Fruit fly (Drosophila melanogaster) whole organism, embryonic: ENCODE results near the gene Or33b.
A peak's percentile ranks its signal among the peaks of the same experiment; 100 is the strongest.

ENCODE experiments used
- Atf6 ChIP-seq: fragments of 200-800 bp; sonication (Bioruptor generic); IDR thresholded peaks from 2 replicates; pipeline ENCODE4 v1.3.6; 2022; ENCODE audit warnings: missing biosample characterization, missing genetic modification characterization
- CG10209 ChIP-seq: fragments of 200-800 bp; sonication (Bioruptor generic); optimal IDR thresholded peaks from 3 replicates; lab custom pipeline; 2017; ENCODE audit warnings: missing biosample characterization, mild to moderate bottlenecking, missing genetic modification characterization, missing genetic modification reagents
- CG10959 ChIP-seq: fragments of 200-800 bp; sonication (Bioruptor generic); IDR thresholded peaks from 2 replicates; pipeline ENCODE4 v1.3.6; 2022; ENCODE audit warnings: missing biosample characterization, missing genetic modification characterization
- CG12236 ChIP-seq: fragments of 200-800 bp; sonication (Bioruptor generic); optimal IDR thresholded peaks from 2 replicates; lab custom pipeline; 2016; ENCODE audit warnings: missing biosample characterization, missing genetic modification characterization
- CG14667 ChIP-seq: fragments of 200-800 bp; sonication (Bioruptor generic); IDR thresholded peaks from 2 replicates; pipeline ENCODE4 v1.3.6; 2022; ENCODE audit warnings: missing biosample characterization, missing genetic modification characterization
- CG15269 ChIP-seq: fragments of 200-800 bp; sonication (Bioruptor generic); optimal IDR thresholded peaks from 2 replicates; lab custom pipeline; 2018; ENCODE audit warnings: missing biosample characterization, mild to moderate bottlenecking, missing genetic modification characterization, moderate library complexity
- CG17912 ChIP-seq: fragments of 200-800 bp; sonication (Bioruptor generic); optimal IDR thresholded peaks from 2 replicates; lab custom pipeline; 2018; ENCODE audit warnings: missing biosample characterization, mild to moderate bottlenecking, missing genetic modification characterization
- CG1792 ChIP-seq: fragments of 200-800 bp; sonication (Bioruptor generic); optimal IDR thresholded peaks from 2 replicates; lab custom pipeline; 2016; ENCODE audit warnings: missing biosample characterization, missing genetic modification characterization
- CG2712 ChIP-seq: fragments of 200-800 bp; optimal IDR thresholded peaks from 3 replicates; lab custom pipeline; 2019; ENCODE audit warnings: missing biosample characterization, mild to moderate bottlenecking, missing genetic modification characterization, moderate library complexity
- CG32532 ChIP-seq: fragments of 200-800 bp; sonication (Bioruptor generic); IDR thresholded peaks from 2 replicates; pipeline ENCODE4 v1.3.6; 2022; ENCODE audit warnings: missing biosample characterization, missing genetic modification characterization
- CG32772 ChIP-seq: fragments of 200-800 bp; sonication (Bioruptor generic); IDR thresholded peaks from 2 replicates; pipeline ENCODE4 v1.3.6; 2022; ENCODE audit warnings: missing biosample characterization, missing genetic modification characterization
- CG42726 ChIP-seq: fragments of 200-800 bp; sonication (Bioruptor generic); IDR thresholded peaks from 2 replicates; pipeline ENCODE4 v1.3.6; 2022; ENCODE audit warnings: missing biosample characterization, missing genetic modification characterization; ENCODE audit not compliant: partially characterized antibody
- CG7839 ChIP-seq: fragments of 200-800 bp; sonication (Bioruptor generic); optimal IDR thresholded peaks from 3 replicates; lab custom pipeline; 2018; ENCODE audit warnings: missing biosample characterization, mild to moderate bottlenecking, missing genetic modification characterization, moderate library complexity
- CG8290 ChIP-seq, 3 experiments: fragments of 200-800 bp; sonication (Bioruptor generic); optimal IDR thresholded peaks; 2 replicates each; lab custom pipeline; 2016 to 2019; ENCODE audit warnings: missing biosample characterization in 3 of 3, missing genetic modification characterization in 3 of 3, mild to moderate bottlenecking in 2 of 3, moderate library complexity in 1 of 3
- Camta ChIP-seq: fragments of 200-800 bp; sonication (Bioruptor generic); optimal IDR thresholded peaks from 2 replicates; lab custom pipeline; 2016; ENCODE audit warnings: missing biosample characterization, missing genetic modification characterization
- D ChIP-seq, 2 experiments: fragments of 200-800 bp in 1 of 2; fragments of >200 bp in 1 of 2; sonication (Bioruptor generic) in 1 of 2; optimal IDR thresholded peaks; 2 replicates in 1 of 2; 3 replicates in 1 of 2; lab custom pipeline; 2017; ENCODE audit warnings: mild to moderate bottlenecking in 1 of 2, missing biosample characterization in 1 of 2, missing genetic modification characterization in 1 of 2, missing genetic modification reagents in 1 of 2
- Elba2 ChIP-seq: fragments of 200-800 bp; sonication (Bioruptor generic); optimal IDR thresholded peaks from 3 replicates; lab custom pipeline; 2016; ENCODE audit warnings: missing biosample characterization, missing genetic modification characterization
- H2.0 ChIP-seq: fragments of 200-800 bp; sonication (Bioruptor generic); IDR thresholded peaks from 2 replicates; pipeline ENCODE4 v1.3.6; 2022; ENCODE audit warnings: missing biosample characterization, missing genetic modification characterization
- HmgD ChIP-seq: fragments of 200-800 bp; sonication (Bioruptor generic); optimal IDR thresholded peaks from 3 replicates; lab custom pipeline; 2016; ENCODE audit warnings: missing biosample characterization, missing genetic modification characterization
- Mad ChIP-seq: fragments of 200-800 bp; sonication (Bioruptor generic); optimal IDR thresholded peaks from 2 replicates; lab custom pipeline; 2016; ENCODE audit warnings: missing biosample characterization, missing genetic modification characterization
- Nf-YC ChIP-seq: fragments of 200-800 bp; optimal IDR thresholded peaks from 3 replicates; lab custom pipeline; 2019; ENCODE audit warnings: missing biosample characterization, mild to moderate bottlenecking, missing genetic modification characterization, moderate library complexity
- Oli ChIP-seq: fragments of 200-800 bp; sonication (Bioruptor generic); optimal IDR thresholded peaks from 2 replicates; lab custom pipeline; 2018; ENCODE audit warnings: missing biosample characterization, mild to moderate bottlenecking, missing genetic modification characterization, moderate library complexity
- Rfx ChIP-seq: fragments of 200-800 bp; sonication (Bioruptor generic); IDR thresholded peaks from 2 replicates; pipeline ENCODE4 v1.3.6; 2022; ENCODE audit warnings: missing biosample characterization, missing genetic modification characterization
- ara ChIP-seq: fragments of 200-800 bp; sonication (Bioruptor generic); IDR thresholded peaks from 2 replicates; pipeline ENCODE4 v1.3.6; 2022; ENCODE audit warnings: missing biosample characterization, missing genetic modification characterization
- chm ChIP-seq: fragments of 200-800 bp; sonication (Bioruptor generic); IDR thresholded peaks from 2 replicates; pipeline ENCODE4 v1.3.6; 2022; ENCODE audit warnings: missing biosample characterization, missing genetic modification characterization
- crp ChIP-seq, 2 experiments: fragments of 200-800 bp; sonication (Bioruptor generic); optimal IDR thresholded peaks; 2 replicates in 1 of 2; 3 replicates in 1 of 2; lab custom pipeline; 2017; ENCODE audit warnings: missing biosample characterization in 2 of 2, missing genetic modification characterization in 2 of 2, mild to moderate bottlenecking in 1 of 2, moderate library complexity in 1 of 2
- dm ChIP-seq: fragments of 200-800 bp; sonication (Bioruptor generic); optimal IDR thresholded peaks from 3 replicates; lab custom pipeline; 2016; ENCODE audit warnings: missing biosample characterization, missing genetic modification characterization
- dmrt11E ChIP-seq: fragments of 200-800 bp; sonication (Bioruptor generic); optimal IDR thresholded peaks from 3 replicates; lab custom pipeline; 2018; ENCODE audit warnings: missing biosample characterization, mild to moderate bottlenecking, missing genetic modification characterization, moderate library complexity
- fd3F ChIP-seq: fragments of 200-800 bp; sonication (Bioruptor generic); optimal IDR thresholded peaks from 2 replicates; lab custom pipeline; 2018; ENCODE audit warnings: missing biosample characterization, mild to moderate bottlenecking, missing genetic modification characterization, moderate library complexity
- fd96Cb ChIP-seq: fragments of 200-800 bp; sonication (Bioruptor generic); optimal IDR thresholded peaks from 2 replicates; lab custom pipeline; 2018; ENCODE audit warnings: missing biosample characterization, mild to moderate bottlenecking, missing genetic modification characterization, moderate library complexity
- grn ChIP-seq: fragments of 200-800 bp; sonication (Bioruptor generic); optimal IDR thresholded peaks from 3 replicates; lab custom pipeline; 2017; ENCODE audit warnings: missing biosample characterization, missing genetic modification characterization
- hth ChIP-seq: fragments of >200 bp; optimal IDR thresholded peaks from 2 replicates; lab custom pipeline; 2017; ENCODE audit warnings: inconsistent platforms
- insv ChIP-seq, 2 experiments: fragments of 200-800 bp; sonication (Bioruptor generic); optimal IDR thresholded peaks; 3 replicates each; lab custom pipeline; 2016 to 2018; ENCODE audit warnings: missing biosample characterization in 2 of 2, missing genetic modification characterization in 2 of 2
- ken ChIP-seq: fragments of 200-800 bp; sonication (Bioruptor generic); IDR thresholded peaks from 3 replicates; pipeline ENCODE4 v1.3.6; 2022; ENCODE audit warnings: missing biosample characterization, missing genetic modification characterization
- kni ChIP-seq: fragments of 200-800 bp; sonication (Bioruptor generic); optimal IDR thresholded peaks from 3 replicates; lab custom pipeline; 2017; ENCODE audit warnings: mild to moderate bottlenecking, missing biosample characterization, missing genetic modification reagents, missing genetic modification characterization
- lilli ChIP-seq: fragments of 200-800 bp; sonication (Bioruptor generic); optimal IDR thresholded peaks from 3 replicates; lab custom pipeline; 2016; ENCODE audit warnings: missing biosample characterization, missing genetic modification characterization
- mam ChIP-seq: fragments of 200-800 bp; sonication (Bioruptor generic); optimal IDR thresholded peaks from 3 replicates; lab custom pipeline; 2016; ENCODE audit warnings: missing biosample characterization, missing genetic modification characterization
- pfk ChIP-seq: fragments of 200-800 bp; sonication (Bioruptor generic); optimal IDR thresholded peaks from 2 replicates; lab custom pipeline; 2018; ENCODE audit warnings: missing biosample characterization, mild to moderate bottlenecking, missing genetic modification characterization, moderate library complexity
- pzg ChIP-seq: fragments of 200-800 bp; sonication (Bioruptor generic); optimal IDR thresholded peaks from 3 replicates; lab custom pipeline; 2018; ENCODE audit warnings: missing biosample characterization, mild to moderate bottlenecking, missing genetic modification characterization, moderate library complexity
- ro ChIP-seq: fragments of 200-800 bp; sonication (Bioruptor generic); IDR thresholded peaks from 2 replicates; pipeline ENCODE4 v1.3.6; 2022; ENCODE audit warnings: missing biosample characterization, missing genetic modification characterization
- sima ChIP-seq: fragments of 200-800 bp; sonication (Bioruptor generic); optimal IDR thresholded peaks from 2 replicates; lab custom pipeline; 2016; ENCODE audit warnings: missing biosample characterization, missing genetic modification characterization
- stwl ChIP-seq: fragments of 200-800 bp; sonication (Bioruptor generic); optimal IDR thresholded peaks from 3 replicates; lab custom pipeline; 2018; ENCODE audit warnings: missing biosample characterization, mild to moderate bottlenecking, missing genetic modification characterization, moderate library complexity
- wdn ChIP-seq: fragments of 200-800 bp; sonication (Bioruptor generic); IDR thresholded peaks from 2 replicates; pipeline ENCODE4 v1.3.6; 2022; ENCODE audit warnings: missing biosample characterization, missing genetic modification characterization
- wor ChIP-seq: fragments of 200-800 bp; sonication (Bioruptor generic); IDR thresholded peaks from 2 replicates; pipeline ENCODE4 v1.3.6; 2022; ENCODE audit warnings: missing biosample characterization, missing genetic modification characterization
- zfh1 ChIP-seq: fragments of 200-800 bp; sonication (Bioruptor generic); IDR thresholded peaks from 3 replicates; pipeline ENCODE4 v1.3.6; 2022; ENCODE audit warnings: missing biosample characterization, missing genetic modification characterization

The Or33b gene

DNA sequence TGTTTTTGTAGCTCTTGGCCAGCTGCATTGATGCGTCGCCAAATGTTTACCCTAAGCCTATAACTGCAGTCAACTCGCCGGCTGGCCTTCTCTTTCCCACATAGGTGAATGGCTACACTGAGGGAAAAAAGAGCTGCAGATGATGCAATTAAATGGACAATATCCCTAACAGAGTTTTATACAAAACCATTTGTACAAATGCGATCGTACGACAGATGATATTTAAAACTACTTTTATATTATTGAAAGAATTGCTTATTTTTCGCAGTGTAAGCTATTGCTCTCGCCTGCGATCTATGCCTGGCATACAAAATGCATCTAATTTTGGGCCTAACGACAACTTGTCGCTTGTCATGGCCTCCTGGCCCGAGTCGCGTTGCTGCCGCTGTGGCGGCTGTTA, 13.9 kb downstream of the Or33b start (continued):
- TF ChIP-seq CG2712 (tag; lab: Kevin White, UChicago) (peak; percentile 57), fd96Cb (peak; percentile 44), CG1792 (GFP tag; lab: Kevin White, UChicago) (no peak), CG10209 (GFP tag; lab: Kevin White, UChicago) (peak; percentile 14), Nf-YC (no peak), Rfx (GFP tag; lab: Robert Waterston, UW) (0 out of 2 replicates have a peak, but pooled peaks have one; percentile 8), zfh1 (GFP tag; lab: Robert Waterston, UW) (peak; percentile 79), wor (GFP tag; lab: Robert Waterston, UW) (peak; percentile 48), chm (GFP tag; lab: Robert Waterston, UW) (0 out of 2 replicates have a peak, but pooled peaks have one; percentile 36), lilli (peak; percentile 16), CG17912 (GFP tag; lab: Kevin White, UChicago) (no peak), Camta (GFP tag; lab: Kevin White, UChicago) (peak; percentile 12), ara (GFP tag; lab: Robert Waterston, UW) (peak; percentile 51; the same call in 1 of the 2 replicates), CG7839 (tag; lab: Kevin White, UChicago) (peak; percentile 55), pzg (GFP tag; lab: Kevin White, UChicago) (no peak), CG32772 (GFP tag; lab: Robert Waterston, UW) (0 out of 2 replicates have a peak, but pooled peaks have one; percentile 27), CG8290 (GFP tag; optimal IDR thresholded peaks at IDR 0.05; lab: Kevin White, UChicago) (peak; percentile 18), CG8290 (tag; optimal IDR thresholded peaks at IDR 0.05; lab: Kevin White, UChicago) (peak in 1 of 2 experiments; percentile 45), Oli (tag; lab: Kevin White, UChicago) (peak; percentile 44), D (optimal IDR thresholded peaks at IDR 0.05; lab: Kevin White, UChicago) (no peak), D (GFP tag; optimal IDR thresholded peaks at IDR 0.05; lab: Kevin White, UChicago) (peak; percentile 28), fd3F (GFP tag; lab: Kevin White, UChicago) (no peak), wdn (peak; percentile 18; the same call in 1 of the 2 replicates), CG14667 (GFP tag; lab: Robert Waterston, UW) (peak; percentile 40; the same call in 1 of the 2 replicates), HmgD (GFP tag; lab: Kevin White, UChicago) (no peak), CG15269 (tag; lab: Kevin White, UChicago) (peak; percentile 35), kni (GFP tag; lab: Kevin White, UChicago) (no peak), CG32532 (0 out of 2 replicates have a peak, but pooled peaks have one; percentile 17), Atf6 (no peak; the same call in 1 of the 2 replicates), Mad (GFP tag; lab: Kevin White, UChicago) (peak; percentile 14), CG10959 (GFP tag; lab: Robert Waterston, UW) (peak; percentile 62), ken (peak; percentile 69; the same call in 2 of the 3 replicates), H2.0 (peak; percentile 64)

DNA sequence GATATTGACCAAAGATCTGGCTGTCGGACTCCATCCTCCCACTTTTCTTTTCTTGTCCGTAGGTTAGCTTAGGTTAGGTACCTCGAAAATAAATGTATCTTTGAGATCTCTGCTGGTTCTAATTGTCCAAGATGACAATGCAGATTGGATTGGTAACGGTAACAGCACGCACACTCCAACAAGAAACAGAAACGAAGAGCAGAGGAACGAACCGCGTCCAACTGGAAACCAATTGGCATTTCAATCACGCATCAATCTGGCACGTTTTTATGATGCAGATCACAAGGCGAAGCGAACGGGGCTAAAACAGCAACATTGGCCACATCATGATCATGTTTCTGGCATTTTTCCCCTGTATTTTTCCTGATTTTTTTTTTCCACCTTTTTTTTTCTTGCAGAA, 19.9 kb downstream of the Or33b start:
- TF ChIP-seq pfk (GFP tag; lab: Kevin White, UChicago): no peak
- no peak for TF ChIP-seq ro (GFP tag; lab: Robert Waterston, UW)
- TF ChIP-seq CG12236 (GFP tag; lab: Kevin White, UChicago): no peak
- TF ChIP-seq dm (GFP tag; lab: Kevin White, UChicago): no peak
- no peak for TF ChIP-seq mam
- TF ChIP-seq crp (GFP tag; optimal IDR thresholded peaks at IDR 0.05; lab: Kevin White, UChicago): no peak
- TF ChIP-seq Elba2: peak; percentile 96
- no peak for TF ChIP-seq dmrt11E (tag; lab: Kevin White, UChicago)
- TF ChIP-seq grn (GFP tag; lab: Kevin White, UChicago): peak; percentile 3
- no peak for TF ChIP-seq sima (GFP tag; lab: Kevin White, UChicago)
- TF ChIP-seq insv (GFP tag; optimal IDR thresholded peaks at IDR 0.05; lab: Kevin White, UChicago): peak; percentile 21 to 91
- no peak for TF ChIP-seq stwl (tag; lab: Kevin White, UChicago)
- TF ChIP-seq CG42726 (GFP tag; lab: Robert Waterston, UW): no peak
- no peak for TF ChIP-seq hth
- TF ChIP-seq Oli (tag; lab: Kevin White, UChicago): no peak
